Worm (Caenorhabditis elegans): ENCODE data around the gene Y57A10A.27.

Y57A10A.27 gene

DNA sequence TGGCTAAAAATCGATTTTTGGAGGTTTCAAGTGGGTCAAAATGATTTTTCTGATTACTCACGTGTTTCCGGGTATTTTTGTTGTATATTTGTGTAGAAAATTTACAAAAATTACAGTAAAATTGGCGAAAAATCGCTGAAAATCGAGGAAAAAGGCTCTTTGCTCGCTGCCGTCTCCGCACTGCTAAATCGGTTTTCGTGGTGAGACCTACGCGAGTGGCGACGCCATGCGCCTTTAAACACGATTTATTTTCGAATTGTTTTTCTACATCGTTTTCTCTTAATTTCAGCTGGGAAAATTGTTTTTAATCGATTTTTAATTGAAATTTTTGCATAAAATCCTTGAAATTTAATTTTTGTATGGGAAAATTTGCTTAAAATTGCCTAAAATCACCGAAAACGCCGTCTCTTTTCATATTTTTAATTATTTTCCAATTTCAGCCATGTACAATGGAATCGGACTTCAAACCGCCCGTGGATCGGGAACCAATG, 49.9 kb downstream of the Y57A10A.27 start, which contains the start of the genes pqn-87 and rsr-2:
pqn-87 (minus strand) TSS at position 171 of the 491 bp plus-strand sequence.
rsr-2 (plus strand) TSS at position 441 of the 491 bp plus-strand sequence.
- TF ChIP-seq fos-1 (tag; optimal IDR thresholded peaks at IDR 0.05) (peak; percentile 18), lin-13 (GFP tag; optimal IDR thresholded peaks at IDR 0.05) (no peak), egl-27 (tag; optimal IDR thresholded peaks at IDR 0.05) (no peak), unc-55 (GFP tag; optimal IDR thresholded peaks at IDR 0.05) (peak; percentile 65), C34F6.9 (tag; optimal IDR thresholded peaks at IDR 0.05) (peak; percentile 44), lsy-2 (tag; optimal IDR thresholded peaks at IDR 0.05) (peak in 1 of 2 experiments; percentile 55), nhr-129 (tag; optimal IDR thresholded peaks at IDR 0.05) (peak; percentile 23), peb-1 (tag; optimal IDR thresholded peaks at IDR 0.05) (no peak)

DNA sequence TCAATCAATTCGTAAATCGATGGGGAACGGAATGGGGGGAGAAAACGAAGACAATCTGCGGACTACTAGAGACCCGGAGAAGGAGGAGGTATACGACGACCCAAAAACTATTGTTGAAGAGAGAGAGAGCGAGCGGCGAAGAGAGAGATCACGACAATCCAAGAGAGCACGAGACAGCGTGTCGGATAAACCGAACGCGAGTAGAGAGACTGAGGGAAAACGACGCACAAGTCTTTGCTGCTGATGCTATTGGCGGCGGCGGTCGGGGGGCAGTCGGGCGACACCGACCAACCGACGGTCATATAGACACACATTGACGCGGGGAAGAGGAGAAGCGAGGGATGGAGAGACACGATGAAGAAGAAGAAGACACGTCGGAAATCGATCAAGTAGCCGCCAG, 52.3 kb downstream of the Y57A10A.27 start:
- TF ChIP-seq ztf-4 (tag; optimal IDR thresholded peaks at IDR 0.05), result peak; percentile 5
- no peak for TF ChIP-seq unc-62 (GFP tag; optimal IDR thresholded peaks at IDR 0.05)
- TF ChIP-seq egl-27 (tag; optimal IDR thresholded peaks at IDR 0.05), result peak; percentile 37
- TF ChIP-seq ceh-82 (tag; optimal IDR thresholded peaks at IDR 0.05), result peak; percentile 31
- no peak for TF ChIP-seq ztf-1 (GFP tag; conservative IDR thresholded peaks at IDR 0.05)
- no peak for TF ChIP-seq nhr-23 (tag; optimal IDR thresholded peaks at IDR 0.05)
- TF ChIP-seq unc-55 (GFP tag; optimal IDR thresholded peaks at IDR 0.05), result peak; percentile 72
- peak; percentile 86 for TF ChIP-seq C34F6.9 (tag; optimal IDR thresholded peaks at IDR 0.05)
- peak; percentile 57 for TF ChIP-seq zag-1 (tag; optimal IDR thresholded peaks at IDR 0.05)
- peak; percentile 91 for TF ChIP-seq F13H6.1 (tag; optimal IDR thresholded peaks at IDR 0.05)
- peak; percentile 42 for TF ChIP-seq sma-9 (GFP tag; optimal IDR thresholded peaks at IDR 0.05)
- no peak for TF ChIP-seq sma-9 (tag; optimal IDR thresholded peaks at IDR 0.05)
- peak; percentile 83 for TF ChIP-seq crh-2 (tag; optimal IDR thresholded peaks at IDR 0.05)
- TF ChIP-seq snpc-4 (tag; optimal IDR thresholded peaks at IDR 0.05), result peak; percentile 92
- peak; percentile 57 for TF ChIP-seq nhr-21 (tag; optimal IDR thresholded peaks at IDR 0.05)
- TF ChIP-seq unc-39 (tag; optimal IDR thresholded peaks at IDR 0.05), result no peak
- TF ChIP-seq fos-1 (tag; optimal IDR thresholded peaks at IDR 0.05), result peak; percentile 79
- no peak for TF ChIP-seq nhr-6 (tag; optimal IDR thresholded peaks at IDR 0.05)
- peak; percentile 53 to 57 for TF ChIP-seq mdl-1 (tag; optimal IDR thresholded peaks at IDR 0.05)
- TF ChIP-seq ama-1 (optimal IDR thresholded peaks at IDR 0.05), result no peak
- TF ChIP-seq R02D3.7 (tag; optimal IDR thresholded peaks at IDR 0.05), result no peak
- no peak for TF ChIP-seq nhr-10 (tag; optimal IDR thresholded peaks at IDR 0.05)
- no peak for TF ChIP-seq nhr-237 (tag; optimal IDR thresholded peaks at IDR 0.05)
- TF ChIP-seq nhr-77 (tag; optimal IDR thresholded peaks at IDR 0.05), result no peak
- no peak for TF ChIP-seq elt-1 (tag; optimal IDR thresholded peaks at IDR 0.05)
- no peak for TF ChIP-seq peb-1 (tag; optimal IDR thresholded peaks at IDR 0.05)
- TF ChIP-seq skn-1 (tag; optimal IDR thresholded peaks at IDR 0.05), result no peak
- TF ChIP-seq nhr-25 (tag; optimal IDR thresholded peaks at IDR 0.05), result peak; percentile 62
- peak; percentile 34 for TF ChIP-seq Y55F3AM.14 (GFP tag; optimal IDR thresholded peaks at IDR 0.05)
- TF ChIP-seq gmeb-1 (tag; optimal IDR thresholded peaks at IDR 0.05), result peak; percentile 54
- no peak for TF ChIP-seq nhr-11 (tag; optimal IDR thresholded peaks at IDR 0.05)
- no peak for TF ChIP-seq ceh-16 (tag; optimal IDR thresholded peaks at IDR 0.05)
- TF ChIP-seq lsy-2 (tag; optimal IDR thresholded peaks at IDR 0.05), result peak; percentile 40 to 73
- no peak for TF ChIP-seq lin-39 (tag; optimal IDR thresholded peaks at IDR 0.05)
- TF ChIP-seq sma-3 (GFP tag; optimal IDR thresholded peaks at IDR 0.05), result peak; percentile 77
- no peak for TF ChIP-seq aly-2 (tag; optimal IDR thresholded peaks at IDR 0.05)
- TF ChIP-seq ztf-11 (tag; optimal IDR thresholded peaks at IDR 0.05), result no peak
- TF ChIP-seq lin-13 (GFP tag; optimal IDR thresholded peaks at IDR 0.05), result peak; percentile 79
- TF ChIP-seq nhr-129 (tag; optimal IDR thresholded peaks at IDR 0.05), result peak; percentile 93
- TF ChIP-seq mbf-1 (tag; optimal IDR thresholded peaks at IDR 0.05), result no peak
- TF ChIP-seq ZK546.5 (tag; optimal IDR thresholded peaks at IDR 0.05), result no peak
- TF ChIP-seq lin-11 (tag; optimal IDR thresholded peaks at IDR 0.05), result peak; percentile 66
- TF ChIP-seq nhr-12 (tag; optimal IDR thresholded peaks at IDR 0.05), result no peak
- no peak for TF ChIP-seq dmd-4 (tag; optimal IDR thresholded peaks at IDR 0.05)
- no peak for TF ChIP-seq alr-1 (tag; optimal IDR thresholded peaks at IDR 0.05)
- no peak for TF ChIP-seq elt-3 (tag; optimal IDR thresholded peaks at IDR 0.05)
- TF ChIP-seq sem-4 (tag; optimal IDR thresholded peaks at IDR 0.05), result peak; percentile 47
- peak; percentile 68 for TF ChIP-seq mab-5 (tag; optimal IDR thresholded peaks at IDR 0.05)
- peak; percentile 62 for TF ChIP-seq blmp-1 (tag; optimal IDR thresholded peaks at IDR 0.05; ENCODE audit: insufficient read depth)

Measured in whole organism, L2 larva.